Fruit fly (Drosophila melanogaster) whole organism: Measurements from ENCODE around the gene GluRIIA.

Experiments used
- EcR ChIP-seq, 2 experiments: fragments of >200 bp; optimal IDR thresholded peaks; 2 replicates each; lab custom pipeline; 2017; ENCODE audit warnings: missing biosample characterization in 2 of 2, missing genetic modification characterization in 2 of 2, missing genetic modification reagents in 2 of 2
- pan ChIP-seq: fragments of >200 bp; optimal IDR thresholded peaks from 2 replicates; lab custom pipeline; 2017
- psq ChIP-seq: fragments of >200 bp; optimal IDR thresholded peaks from 2 replicates; lab custom pipeline; 2017

DNA sequence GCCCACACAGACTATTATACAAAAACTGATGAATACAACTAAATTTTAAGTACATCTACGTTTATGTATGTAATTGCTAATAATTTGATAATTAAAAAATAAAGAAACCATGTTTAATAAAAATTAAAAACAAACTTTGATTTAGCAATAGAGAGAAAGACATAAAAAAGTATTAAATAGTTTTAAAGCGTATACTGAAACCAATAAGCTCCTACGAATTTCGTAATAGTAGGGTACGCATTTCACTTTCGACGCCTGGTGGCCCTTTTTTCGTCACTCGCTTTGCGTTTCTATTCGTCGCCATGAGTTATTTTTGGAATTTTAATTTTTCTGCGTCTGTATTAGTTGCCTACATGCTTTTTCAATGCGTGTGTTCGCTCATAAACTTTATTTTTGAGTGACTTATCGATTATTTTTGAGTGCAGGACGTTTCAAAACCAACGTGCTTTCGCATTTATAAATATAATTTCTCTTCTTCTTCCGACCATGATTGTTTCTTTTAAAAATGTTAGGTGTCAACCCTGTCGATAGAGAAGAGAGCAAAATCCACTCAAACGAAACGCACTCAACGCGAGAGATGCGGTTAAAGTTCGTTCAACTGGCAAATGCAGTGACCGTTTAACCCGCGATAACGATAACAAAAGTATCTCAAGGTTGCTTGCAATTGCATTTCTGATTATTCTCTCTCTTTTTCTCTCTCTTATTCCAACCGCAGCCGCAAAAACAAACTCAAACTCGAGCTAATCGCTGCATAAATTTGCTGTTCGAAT, 8.2 kb upstream of the GluRIIA start, which contains the start of gene Oscillin:
- TF ChIP-seq psq (lab: Kevin White, UChicago) (no peak), pan (lab: Kevin White, UChicago) (no peak), EcR (GFP tag; optimal IDR thresholded peaks at IDR 0.05; lab: Kevin White, UChicago) (no peak)
